Worm (Caenorhabditis elegans) whole organism, L1 larva: ENCODE results near the gene fbxa-210.

Experiments
- C04F5.9 ChIP-seq: sonication (generic microtip); optimal IDR thresholded peaks from 2 replicates; lab custom pipeline; 2016; ENCODE audit warnings: missing genetic modification characterization, missing compliant biosample characterization
- F16B12.6 ChIP-seq: fragments of 150-350 bp; optimal IDR thresholded peaks from 2 replicates; lab custom pipeline; 2014; ENCODE audit warnings: missing biosample characterization, missing genetic modification characterization
- blmp-1 ChIP-seq: fragments of 150-350 bp; optimal IDR thresholded peaks from 2 replicates; lab custom pipeline; 2014; ENCODE audit warnings: missing biosample characterization, missing genetic modification characterization
- ceh-82 ChIP-seq, 3 experiments: fragments of 150-350 bp in 1 of 3; sonication (generic microtip) in 2 of 3; optimal IDR thresholded peaks; 2 replicates each; lab custom pipeline; 2014 to 2017; ENCODE audit warnings: missing biosample characterization in 3 of 3, missing genetic modification characterization in 3 of 3
- ceh-88 ChIP-seq: fragments of 200-800 bp; sonication (Bioruptor generic); IDR thresholded peaks from 2 replicates; pipeline ENCODE4 v1.3.6; 2022; ENCODE audit warnings: missing genetic modification characterization, missing compliant biosample characterization
- ces-1 ChIP-seq: fragments of 150-350 bp; optimal IDR thresholded peaks from 2 replicates; lab custom pipeline; 2014; ENCODE audit warnings: missing biosample characterization, missing genetic modification reagents, missing genetic modification characterization
- efl-1 ChIP-seq, 4 experiments: fragments of 150-350 bp; optimal IDR thresholded peaks in 3 of 4; peaks in 1 of 4; 1 replicate in 1 of 4; 2 replicates in 3 of 4; lab custom pipeline; 2014; ENCODE audit warnings: missing biosample characterization in 2 of 4, missing genetic modification characterization in 2 of 4, missing genetic modification reagents in 2 of 4
- efl-3 ChIP-seq: fragments of 200-800 bp; sonication (Bioruptor generic); optimal IDR thresholded peaks from 2 replicates; lab custom pipeline; 2018; ENCODE audit warnings: mild to moderate bottlenecking, missing genetic modification characterization, missing compliant biosample characterization
- egl-27 ChIP-seq, 2 experiments: fragments of 150-350 bp in 1 of 2; sonication (generic microtip); optimal IDR thresholded peaks; 3 replicates each; lab custom pipeline; 2017 to 2018; ENCODE audit warnings: missing biosample characterization in 2 of 2, missing genetic modification characterization in 2 of 2, missing genetic modification reagents in 2 of 2
- ets-5 ChIP-seq: fragments of 200-800 bp; sonication (Bioruptor generic); IDR thresholded peaks from 2 replicates; pipeline ENCODE4 v1.3.6; 2022; ENCODE audit warnings: missing genetic modification characterization, missing compliant biosample characterization
- hlh-17 ChIP-seq: fragments of 200-800 bp; sonication (Bioruptor generic); optimal IDR thresholded peaks from 2 replicates; lab custom pipeline; 2018; ENCODE audit warnings: missing genetic modification characterization, mild to moderate bottlenecking, missing compliant biosample characterization, moderate library complexity, borderline replicate concordance
- lin-13 ChIP-seq: fragments of 150-350 bp; optimal IDR thresholded peaks from 2 replicates; lab custom pipeline; 2014; ENCODE audit warnings: missing biosample characterization, missing genetic modification reagents, missing genetic modification characterization
- lin-14 ChIP-seq: fragments of 200-800 bp; sonication (Bioruptor generic); optimal IDR thresholded peaks from 2 replicates; lab custom pipeline; 2018; ENCODE audit warnings: mild to moderate bottlenecking, missing genetic modification characterization, moderate library complexity, missing compliant biosample characterization
- lin-35 ChIP-seq, 2 experiments: fragments of 150-350 bp; optimal IDR thresholded peaks; 2 replicates each; lab custom pipeline; 2014; ENCODE audit warnings: missing biosample characterization in 2 of 2, missing genetic modification characterization in 2 of 2, missing genetic modification reagents in 2 of 2
- lin-39 ChIP-seq: fragments of 150-350 bp; optimal IDR thresholded peaks from 2 replicates; lab custom pipeline; 2014; ENCODE audit warnings: missing biosample characterization, missing genetic modification reagents, missing genetic modification characterization
- lir-3 ChIP-seq: sonication (generic microtip); optimal IDR thresholded peaks from 2 replicates; lab custom pipeline; 2016; ENCODE audit warnings: mild to moderate bottlenecking, missing genetic modification characterization, moderate library complexity, missing compliant biosample characterization; ENCODE audit not compliant: poor library complexity
- lsy-2 ChIP-seq, 2 experiments: fragments of 150-350 bp; optimal IDR thresholded peaks; 2 replicates each; lab custom pipeline; 2014; ENCODE audit warnings: missing biosample characterization in 2 of 2, missing genetic modification characterization in 2 of 2
- mdl-1 ChIP-seq, 2 experiments: fragments of 150-350 bp; optimal IDR thresholded peaks; 2 replicates each; lab custom pipeline; 2014 to 2017; ENCODE audit warnings: missing biosample characterization in 2 of 2, missing genetic modification characterization in 2 of 2, inconsistent platforms in 1 of 2
- mep-1 ChIP-seq: fragments of 150-350 bp; optimal IDR thresholded peaks from 2 replicates; lab custom pipeline; 2014; ENCODE audit warnings: missing biosample characterization, missing genetic modification characterization
- nhr-11 ChIP-seq: fragments of 150-350 bp; optimal IDR thresholded peaks from 2 replicates; lab custom pipeline; 2014; ENCODE audit warnings: missing biosample characterization, missing genetic modification characterization
- nhr-12 ChIP-seq: sonication (generic microtip); optimal IDR thresholded peaks from 2 replicates; lab custom pipeline; 2017; ENCODE audit warnings: missing biosample characterization, missing genetic modification characterization
- nhr-20 ChIP-seq: sonication (generic microtip); optimal IDR thresholded peaks from 2 replicates; lab custom pipeline; 2016; ENCODE audit warnings: mild to moderate bottlenecking, missing genetic modification characterization, missing compliant biosample characterization
- nhr-71 ChIP-seq: sonication (generic microtip); optimal IDR thresholded peaks from 2 replicates; lab custom pipeline; 2016; ENCODE audit warnings: mild to moderate bottlenecking, missing genetic modification characterization, moderate library complexity, missing compliant biosample characterization
- nhr-84 ChIP-seq: sonication (generic microtip); optimal IDR thresholded peaks from 2 replicates; lab custom pipeline; 2017; ENCODE audit warnings: missing biosample characterization, missing genetic modification characterization
- nhr-85 ChIP-seq: sonication (generic microtip); peaks from one replicate; lab custom pipeline; 2016; ENCODE audit warnings: missing genetic modification characterization, inconsistent platforms, missing compliant biosample characterization
- nhr-90 ChIP-seq: sonication (generic microtip); optimal IDR thresholded peaks from 2 replicates; lab custom pipeline; 2016; ENCODE audit warnings: mild to moderate bottlenecking, missing genetic modification characterization, missing compliant biosample characterization; ENCODE audit not compliant: poor library complexity
- pqm-1 ChIP-seq: sonication (generic microtip); optimal IDR thresholded peaks from 3 replicates; lab custom pipeline; 2017; ENCODE audit warnings: missing biosample characterization, missing genetic modification characterization
- rnt-1 ChIP-seq: sonication (generic microtip); optimal IDR thresholded peaks from 2 replicates; lab custom pipeline; 2016; ENCODE audit warnings: mild to moderate bottlenecking, missing genetic modification characterization, moderate library complexity, missing compliant biosample characterization
- snu-23 ChIP-seq: sonication (generic microtip); optimal IDR thresholded peaks from 2 replicates; lab custom pipeline; 2016; ENCODE audit warnings: missing genetic modification characterization, missing compliant biosample characterization
- sup-37 ChIP-seq: fragments of 200-800 bp; sonication (Bioruptor generic); optimal IDR thresholded peaks from 2 replicates; lab custom pipeline; 2018; ENCODE audit warnings: mild to moderate bottlenecking, missing genetic modification characterization, missing compliant biosample characterization
- tbx-2 ChIP-seq: sonication (generic microtip); optimal IDR thresholded peaks from 2 replicates; lab custom pipeline; 2016; ENCODE audit warnings: missing genetic modification characterization, missing compliant biosample characterization
- unc-62 ChIP-seq: fragments of 150-350 bp; optimal IDR thresholded peaks from 2 replicates; lab custom pipeline; 2014; ENCODE audit warnings: missing biosample characterization, missing genetic modification reagents, missing genetic modification characterization

The fbxa-210 gene

DNA sequence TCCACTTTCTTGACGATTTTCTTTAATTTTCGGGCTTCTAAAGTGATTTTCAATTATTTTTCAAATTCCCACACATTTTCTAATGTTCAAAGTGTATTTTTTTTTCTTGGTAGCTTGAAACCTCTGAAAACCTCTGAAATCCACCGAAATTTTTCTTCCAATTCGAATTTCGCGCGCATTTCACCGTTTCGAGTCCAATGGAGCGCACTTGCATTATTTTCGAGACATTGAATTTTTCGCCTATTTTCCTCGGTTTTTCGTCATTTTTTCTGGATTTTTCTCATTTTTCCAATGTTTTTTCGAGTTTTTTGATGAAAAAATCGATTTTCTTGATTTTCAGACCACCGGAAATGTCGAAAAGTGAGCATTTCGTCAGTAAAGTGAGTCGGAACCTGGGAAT lies 38.4 kb upstream of the fbxa-210 start, which contains the start of gene slr-2 (continued):
- TF ChIP-seq tbx-2 (tag; lab: Kevin White, UChicago) (peak; percentile 49), nhr-11 (tag; lab: Kevin White, UChicago) (no peak), mep-1 (tag; lab: Kevin White, UChicago) (peak; percentile 69), mdl-1 (tag; optimal IDR thresholded peaks at IDR 0.05; lab: Kevin White, UChicago) (peak in 1 of 2 experiments; percentile 11), nhr-90 (no peak)

ce11 chrV:18091216-18091615 lies 34.0 kb upstream of the fbxa-210 start:
- TF ChIP-seq efl-1 (optimal IDR thresholded peaks at IDR 0.05; lab: Kevin White, UChicago) = no peak
- TF ChIP-seq efl-1 (GFP tag; optimal IDR thresholded peaks at IDR 0.05 in 1 of 2; lab: Kevin White, UChicago) = peak in 1 of 2 experiments; percentile 52
- TF ChIP-seq sup-37 (GFP tag; lab: Kevin White, UChicago) = no peak
- TF ChIP-seq, all 84 proteins: peak for 1

DNA sequence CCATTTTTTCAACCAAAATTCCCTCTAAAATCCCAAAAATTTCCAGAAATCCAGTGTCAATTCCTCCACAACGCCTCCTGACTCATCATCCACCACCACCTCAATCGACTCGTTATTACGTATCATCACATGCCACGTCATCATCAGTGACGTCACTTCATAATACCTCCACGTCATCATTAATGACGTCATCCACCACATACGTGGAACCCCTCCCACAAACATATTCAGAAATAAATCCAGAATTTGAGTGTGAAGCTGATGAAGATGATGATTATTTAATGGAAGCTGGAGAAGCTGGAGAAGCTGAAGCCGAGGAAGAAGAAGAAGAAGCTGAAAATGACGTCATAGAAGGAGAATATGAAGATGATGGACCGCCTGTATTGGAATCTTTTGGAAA lies 31.2 kb upstream of the fbxa-210 start:
- TF ChIP-seq rnt-1 (tag; lab: Kevin White, UChicago) (no peak), ets-5 (GFP tag; lab: Robert Waterston, UW) (no peak), nhr-12 (tag; lab: Kevin White, UChicago) (no peak), lin-39 (no peak), lin-13 (GFP tag; lab: Kevin White, UChicago) (no peak), lsy-2 (tag; optimal IDR thresholded peaks at IDR 0.05; lab: Kevin White, UChicago) (no peak), unc-62 (no peak), ceh-82 (tag; optimal IDR thresholded peaks at IDR 0.05; lab: Kevin White, UChicago) (no peak), lin-14 (GFP tag; lab: Kevin White, UChicago) (no peak), F16B12.6 (tag; lab: Kevin White, UChicago) (no peak), egl-27 (tag; optimal IDR thresholded peaks at IDR 0.05; lab: Kevin White, UChicago) (no peak)

- TF ChIP-seq nhr-84 (tag; lab: Kevin White, UChicago) (no peak), efl-3 (GFP tag; lab: Kevin White, UChicago) (no peak), efl-1 (optimal IDR thresholded peaks at IDR 0.05; lab: Kevin White, UChicago) (no peak), efl-1 (GFP tag; optimal IDR thresholded peaks at IDR 0.05 in 1 of 2; lab: Kevin White, UChicago) (peak in 1 of 2 experiments; percentile 3), C04F5.9 (tag; lab: Kevin White, UChicago) (no peak), ceh-88 (GFP tag; lab: Robert Waterston, UW) (no peak), nhr-85 (tag; lab: Kevin White, UChicago) (peak; percentile 53), lir-3 (tag; lab: Kevin White, UChicago) (no peak)
Observed at ce11 chrV:18098387-18098786, 26.8 kb upstream of the fbxa-210 start, which contains the start of gene par-4. Gene par-4 (plus strand): TSS chrV:18098687.

ce11 chrV:18106055-18106454 lies 19.1 kb upstream of the fbxa-210 start:
- no peak for TF ChIP-seq hlh-17 (GFP tag; lab: Kevin White, UChicago)
- TF ChIP-seq nhr-20 (tag; lab: Kevin White, UChicago) = no peak
- no peak for TF ChIP-seq lin-39
- TF ChIP-seq nhr-11 (tag; lab: Kevin White, UChicago) = no peak
- TF ChIP-seq nhr-84 (tag; lab: Kevin White, UChicago) = no peak
- no peak for TF ChIP-seq ces-1 (GFP tag; lab: Kevin White, UChicago)
- TF ChIP-seq lin-35 (GFP tag; optimal IDR thresholded peaks at IDR 0.05; lab: Kevin White, UChicago) = no peak
- TF ChIP-seq nhr-71 (tag; lab: Kevin White, UChicago) = no peak
- no peak for TF ChIP-seq blmp-1
- TF ChIP-seq snu-23 (GFP tag; lab: Kevin White, UChicago) = no peak
- no peak for TF ChIP-seq sup-37 (GFP tag; lab: Kevin White, UChicago)
- no peak for TF ChIP-seq pqm-1 (tag; lab: Kevin White, UChicago)
- no peak for TF ChIP-seq nhr-12 (tag; lab: Kevin White, UChicago)
- TF ChIP-seq, all 84 proteins: peak for 0
